Worm (Caenorhabditis elegans): ENCODE results near the gene rsu-1.

The rsu-1 gene

DNA sequence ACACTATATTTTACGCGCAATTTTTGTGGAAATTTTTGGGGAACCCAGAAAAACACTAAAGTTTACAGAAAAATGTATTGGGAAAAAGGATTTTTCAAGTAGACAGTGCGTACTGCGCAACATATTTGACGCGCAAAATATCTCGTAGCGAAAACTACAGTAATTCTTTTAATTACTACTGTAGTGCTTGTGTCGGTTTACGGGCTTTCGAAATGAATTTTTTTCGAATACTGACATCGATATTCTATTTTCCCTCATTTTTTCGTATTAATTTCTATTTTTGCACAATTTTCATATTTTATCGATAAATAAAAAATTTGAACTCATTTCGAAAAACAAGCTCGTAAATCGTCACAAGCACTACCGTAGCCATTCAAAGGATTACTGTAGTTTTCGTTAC, 43.2 kb upstream of the rsu-1 start:
- no peak for TF ChIP-seq lin-32 (GFP tag; optimal IDR thresholded peaks at IDR 0.05)
- TF ChIP-seq sem-2 (GFP tag; optimal IDR thresholded peaks at IDR 0.05), result no peak
- no peak for TF ChIP-seq nhr-28 (tag; optimal IDR thresholded peaks at IDR 0.05)
- no peak for TF ChIP-seq pha-4 (tag; optimal IDR thresholded peaks at IDR 0.05)
- TF ChIP-seq ces-1 (GFP tag; optimal IDR thresholded peaks at IDR 0.05), result no peak
- TF ChIP-seq mls-2 (tag; optimal IDR thresholded peaks at IDR 0.05), result no peak
- TF ChIP-seq ham-2 (GFP tag; optimal IDR thresholded peaks at IDR 0.05), result no peak
- TF ChIP-seq mab-5 (tag; optimal IDR thresholded peaks at IDR 0.05), result no peak
- TF ChIP-seq mep-1 (tag; optimal IDR thresholded peaks at IDR 0.05), result no peak
- no peak for TF ChIP-seq ztf-11 (tag; optimal IDR thresholded peaks at IDR 0.05)
- TF ChIP-seq unc-62 (GFP tag; optimal IDR thresholded peaks at IDR 0.05), result no peak
- TF ChIP-seq ceh-39 (tag; optimal IDR thresholded peaks at IDR 0.05), result no peak
- TF ChIP-seq hlh-1 (tag; optimal IDR thresholded peaks at IDR 0.05), result no peak
- TF ChIP-seq cnd-1 (tag; optimal IDR thresholded peaks at IDR 0.05), result no peak
- TF ChIP-seq drap-1 (GFP tag; optimal IDR thresholded peaks at IDR 0.05), result no peak
- no peak for TF ChIP-seq unc-39 (tag; optimal IDR thresholded peaks at IDR 0.05)
- TF ChIP-seq flh-1 (GFP tag; optimal IDR thresholded peaks at IDR 0.05), result no peak
- TF ChIP-seq ceh-83 (GFP tag; optimal IDR thresholded peaks at IDR 0.05), result no peak
- no peak for TF ChIP-seq zip-8 (tag; optimal IDR thresholded peaks at IDR 0.05)
- TF ChIP-seq nhr-12 (tag; optimal IDR thresholded peaks at IDR 0.05), result no peak

- TF ChIP-seq ceh-83 (GFP tag; optimal IDR thresholded peaks at IDR 0.05), result no peak
- no peak for TF ChIP-seq tbx-8 (GFP tag; optimal IDR thresholded peaks at IDR 0.05)
- no peak for TF ChIP-seq ceh-43 (GFP tag; optimal IDR thresholded peaks at IDR 0.05)
- TF ChIP-seq ztf-11 (tag; optimal IDR thresholded peaks at IDR 0.05), result no peak
- TF ChIP-seq mep-1 (tag; optimal IDR thresholded peaks at IDR 0.05), result no peak
- TF ChIP-seq M03D4.4 (tag; optimal IDR thresholded peaks at IDR 0.05), result no peak
- TF ChIP-seq unc-39 (tag; optimal IDR thresholded peaks at IDR 0.05), result no peak
These were observed 42.0 kb upstream of the rsu-1 start for ce11 chrIII:3429761-3430160.

DNA sequence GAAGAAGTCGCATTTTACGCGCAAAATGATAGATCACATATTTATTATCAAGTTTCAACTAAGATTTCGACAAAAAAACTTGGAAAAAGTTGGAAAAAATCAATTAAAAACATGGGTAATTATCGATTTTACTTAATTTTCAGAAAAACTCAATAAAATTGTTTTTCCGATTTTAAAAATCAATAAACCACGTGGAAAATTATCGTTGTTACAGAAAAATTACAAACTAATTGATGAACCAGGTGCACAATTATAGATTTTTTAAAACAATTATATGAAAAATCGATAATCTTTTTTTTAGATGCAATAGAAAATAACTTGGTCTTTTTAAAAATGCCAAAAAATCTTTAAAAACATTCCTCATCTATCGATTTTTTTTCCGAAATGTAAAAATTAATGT, 41.1 kb upstream of the rsu-1 start:
- TF ChIP-seq nhr-12 (tag; optimal IDR thresholded peaks at IDR 0.05) (no peak), unc-62 (GFP tag; optimal IDR thresholded peaks at IDR 0.05) (no peak), elt-3 (tag; optimal IDR thresholded peaks at IDR 0.05) (no peak), bed-3 (GFP tag; optimal IDR thresholded peaks at IDR 0.05) (no peak), mls-2 (tag; optimal IDR thresholded peaks at IDR 0.05) (no peak), sem-2 (GFP tag; optimal IDR thresholded peaks at IDR 0.05) (no peak), zip-8 (tag; optimal IDR thresholded peaks at IDR 0.05) (no peak), hlh-1 (tag; optimal IDR thresholded peaks at IDR 0.05) (no peak), ceh-83 (GFP tag; optimal IDR thresholded peaks at IDR 0.05) (no peak), ceh-43 (GFP tag; optimal IDR thresholded peaks at IDR 0.05) (no peak), unc-120 (tag; optimal IDR thresholded peaks at IDR 0.05; ENCODE audit: poor library complexity, severe bottlenecking) (no peak), mab-5 (tag; optimal IDR thresholded peaks at IDR 0.05) (no peak), ceh-39 (tag; optimal IDR thresholded peaks at IDR 0.05) (no peak), lin-32 (GFP tag; optimal IDR thresholded peaks at IDR 0.05) (no peak), unc-39 (tag; optimal IDR thresholded peaks at IDR 0.05) (no peak), sptf-1 (tag; optimal IDR thresholded peaks at IDR 0.05) (no peak)

ce11 chrIII:3431385-3431784, 40.4 kb upstream of the rsu-1 start, which contains the start of gene K01A11.1:
Gene K01A11.1, minus strand, starts transcription at chrIII:3431485.
- TF ChIP-seq cnd-1 (tag; optimal IDR thresholded peaks at IDR 0.05), result no peak

ce11 chrIII:3435152-3435551, 36.7 kb upstream of the rsu-1 start:
- no peak for TF ChIP-seq M03D4.4 (tag; optimal IDR thresholded peaks at IDR 0.05)
- TF ChIP-seq hlh-1 (tag; optimal IDR thresholded peaks at IDR 0.05), result no peak
- no peak for TF ChIP-seq ceh-83 (GFP tag; optimal IDR thresholded peaks at IDR 0.05)
- no peak for TF ChIP-seq nhr-28 (tag; optimal IDR thresholded peaks at IDR 0.05)
- TF ChIP-seq mls-2 (tag; optimal IDR thresholded peaks at IDR 0.05), result no peak
- TF ChIP-seq sptf-1 (tag; optimal IDR thresholded peaks at IDR 0.05), result no peak
- no peak for TF ChIP-seq drap-1 (GFP tag; optimal IDR thresholded peaks at IDR 0.05)
- TF ChIP-seq lin-13 (tag; optimal IDR thresholded peaks at IDR 0.05), result no peak
- no peak for TF ChIP-seq ceh-43 (GFP tag; optimal IDR thresholded peaks at IDR 0.05)
- no peak for TF ChIP-seq ham-2 (GFP tag; optimal IDR thresholded peaks at IDR 0.05)
- no peak for TF ChIP-seq zip-8 (tag; optimal IDR thresholded peaks at IDR 0.05)
- TF ChIP-seq flh-1 (GFP tag; optimal IDR thresholded peaks at IDR 0.05), result no peak
- TF ChIP-seq snpc-4 (tag; optimal IDR thresholded peaks at IDR 0.05), result no peak
- no peak for TF ChIP-seq tbx-8 (GFP tag; optimal IDR thresholded peaks at IDR 0.05)
- TF ChIP-seq unc-39 (tag; optimal IDR thresholded peaks at IDR 0.05), result no peak
- TF ChIP-seq elt-1 (tag; optimal IDR thresholded peaks at IDR 0.05; ENCODE audit: borderline replicate concordance, insufficient read depth), result no peak
